Worm (Caenorhabditis elegans) whole organism, L4/young adult: Measurements from ENCODE around the gene twk-33.

Experiments used
- dao-5 ChIP-seq: sonication (generic microtip); optimal IDR thresholded peaks from 2 replicates; lab custom pipeline; 2016; ENCODE audit warnings: missing genotype, missing genetic modification characterization, moderate library complexity, missing compliant biosample characterization
- him-1 ChIP-seq: sonication (generic microtip); optimal IDR thresholded peaks from 2 replicates; lab custom pipeline; 2016; ENCODE audit warnings: missing genotype, missing genetic modification reagents, missing genetic modification characterization, missing compliant biosample characterization

- TF ChIP-seq dao-5 (tag; lab: Kevin White, UChicago) = no peak
- TF ChIP-seq him-1 (tag; lab: Kevin White, UChicago) = no peak
These were observed 23.3 kb downstream of the twk-33 start, which contains the start of gene F59A1.13 for ce11 chrV:17690922-17691321.
